Worm (Caenorhabditis elegans): Measurements from ENCODE around the gene nurf-1.

The nurf-1 gene

DNA sequence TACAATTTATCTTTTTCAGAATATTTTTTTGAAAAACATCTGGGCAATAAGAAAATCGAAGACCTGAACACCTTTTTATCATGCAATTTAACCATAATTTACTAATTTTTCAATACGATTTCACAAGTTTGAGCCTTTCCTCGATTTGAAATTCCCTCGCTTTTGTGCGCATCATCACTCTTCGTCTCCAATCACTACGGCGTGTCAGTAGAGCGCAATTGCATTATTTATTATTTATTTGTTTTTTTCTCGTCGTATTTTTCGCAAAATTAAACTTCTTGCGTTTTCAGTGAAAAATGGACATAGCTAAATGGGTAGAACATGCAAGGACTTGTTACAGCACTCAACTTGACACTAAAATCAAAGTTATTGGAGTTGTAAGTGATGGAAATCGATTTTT lies 50.6 kb downstream of the nurf-1 start, which contains the start of gene smg-8 (continued):
- TF ChIP-seq lin-13 (GFP tag; optimal IDR thresholded peaks at IDR 0.05) (peak; percentile 79), lin-14 (GFP tag; optimal IDR thresholded peaks at IDR 0.05) (no peak), grh-1 (GFP tag; IDR thresholded peaks at IDR 0.05) (no peak), sox-4 (tag; optimal IDR thresholded peaks at IDR 0.05) (peak; percentile 14), tlp-1 (tag; optimal IDR thresholded peaks at IDR 0.05) (no peak), skn-1 (tag; optimal IDR thresholded peaks at IDR 0.05) (peak; percentile 84), ztf-11 (tag; optimal IDR thresholded peaks at IDR 0.05) (no peak), mdl-1 (tag; optimal IDR thresholded peaks at IDR 0.05) (peak in 1 of 2 experiments; percentile 71), dsc-1 (tag; optimal IDR thresholded peaks at IDR 0.05) (peak; percentile 73), nhr-237 (tag; optimal IDR thresholded peaks at IDR 0.05) (peak; percentile 64), unc-30 (tag; optimal IDR thresholded peaks at IDR 0.05) (no peak)

DNA sequence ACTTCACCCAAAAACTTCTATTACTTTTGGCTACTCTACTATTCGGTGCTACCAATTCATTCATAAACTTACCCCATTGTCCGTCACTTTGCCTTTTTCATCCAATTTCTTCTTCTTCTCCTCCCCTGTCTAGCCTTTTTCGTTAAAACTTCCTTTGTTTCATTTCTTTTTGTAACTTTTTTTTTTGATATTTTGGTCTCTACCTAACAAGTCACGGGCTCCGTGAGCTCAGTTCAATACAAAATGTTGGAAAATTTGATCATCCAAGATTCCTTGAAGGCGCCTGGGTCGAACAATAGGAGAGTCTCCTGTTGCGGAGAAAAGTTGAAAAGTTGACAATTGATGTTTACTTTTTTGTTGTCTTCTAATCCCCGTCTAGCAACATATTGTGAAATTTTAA lies 61.4 kb downstream of the nurf-1 start:
- TF ChIP-seq fkh-10 (GFP tag; optimal IDR thresholded peaks at IDR 0.05) = peak; percentile 31
- TF ChIP-seq tlp-1 (tag; optimal IDR thresholded peaks at IDR 0.05) = no peak
- no peak for TF ChIP-seq efl-1 (optimal IDR thresholded peaks at IDR 0.05)
- peak in 1 of 2 experiments; percentile 89 for TF ChIP-seq efl-1 (GFP tag; optimal IDR thresholded peaks at IDR 0.05 in 1 of 2)

DNA sequence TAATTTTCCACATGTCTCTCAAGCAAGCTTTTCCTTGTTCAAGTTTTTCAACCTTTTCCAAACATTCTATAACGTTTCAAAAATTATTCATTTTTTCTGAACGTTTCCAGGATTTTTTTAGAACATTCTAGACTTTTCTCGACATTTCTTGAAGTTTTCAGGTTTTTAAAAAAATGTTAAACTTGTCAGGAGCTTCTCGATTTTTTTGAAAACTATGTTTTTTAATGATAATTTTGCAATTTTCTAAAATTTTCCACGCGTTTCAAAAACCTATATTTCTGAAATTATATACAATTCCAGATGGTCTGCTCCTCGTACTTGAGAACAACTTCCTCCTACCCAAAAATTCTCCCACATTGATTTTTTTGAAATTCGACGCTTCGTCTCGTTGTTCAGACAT lies 64.8 kb downstream of the nurf-1 start, which contains the start of gene dmsr-6:
Gene dmsr-6, plus strand, starts transcription at position 301 of the 400 bp plus-strand sequence.
- no peak for TF ChIP-seq fkh-8 (tag; optimal IDR thresholded peaks at IDR 0.05)
- TF ChIP-seq aha-1 (tag; optimal IDR thresholded peaks at IDR 0.05) = no peak
- TF ChIP-seq egl-13 (tag; optimal IDR thresholded peaks at IDR 0.05) = no peak
- no peak for TF ChIP-seq zip-4 (GFP tag; optimal IDR thresholded peaks at IDR 0.05)
- no peak for TF ChIP-seq pag-3 (tag; optimal IDR thresholded peaks at IDR 0.05; ENCODE audit: borderline replicate concordance, insufficient read depth)
- TF ChIP-seq hlh-17 (GFP tag; optimal IDR thresholded peaks at IDR 0.05; ENCODE audit: borderline replicate concordance) = no peak
- TF ChIP-seq nhr-20 (tag; optimal IDR thresholded peaks at IDR 0.05) = no peak
- TF ChIP-seq lin-35 (GFP tag; optimal IDR thresholded peaks at IDR 0.05) = no peak
- no peak for TF ChIP-seq sup-37 (GFP tag; optimal IDR thresholded peaks at IDR 0.05)
- TF ChIP-seq ceh-63 (GFP tag; optimal IDR thresholded peaks at IDR 0.05) = no peak
- no peak for TF ChIP-seq snpc-4 (tag; optimal IDR thresholded peaks at IDR 0.05)
- no peak for TF ChIP-seq Y116A8C.19 (tag; optimal IDR thresholded peaks at IDR 0.05; ENCODE audit: borderline replicate concordance)
- TF ChIP-seq lir-3 (tag; optimal IDR thresholded peaks at IDR 0.05; ENCODE audit: poor library complexity) = no peak
- TF ChIP-seq unc-98 (GFP tag; IDR thresholded peaks at IDR 0.05) = no peak
- no peak for TF ChIP-seq fos-1 (tag; optimal IDR thresholded peaks at IDR 0.05)
- no peak for TF ChIP-seq rnt-1 (tag; optimal IDR thresholded peaks at IDR 0.05)

All from whole organism, L1 larva.